Worm (Caenorhabditis elegans) whole organism, young adult: ENCODE measurements around the gene K10B4.1.

Source experiments
- B0019.2 ChIP-seq: fragments of 200-800 bp; sonication (Bioruptor generic); conservative IDR thresholded peaks from 2 replicates; pipeline ENCODE4 v1.3.6; 2022; ENCODE audit warnings: missing genetic modification reagents, missing genetic modification characterization, missing compliant biosample characterization
- F10E7.11 ChIP-seq: sonication (generic microtip); optimal IDR thresholded peaks from 2 replicates; lab custom pipeline; 2017; ENCODE audit warnings: mild to moderate bottlenecking, missing genetic modification characterization, moderate library complexity, missing compliant biosample characterization
- F39B2.1 ChIP-seq: fragments of 200-800 bp; sonication (Bioruptor generic); IDR thresholded peaks from 2 replicates; pipeline ENCODE4 v1.3.6; 2022; ENCODE audit warnings: missing genetic modification reagents, missing genetic modification characterization, missing compliant biosample characterization
- F52B5.7 ChIP-seq: sonication (generic microtip); optimal IDR thresholded peaks from 2 replicates; lab custom pipeline; 2016; ENCODE audit warnings: mild to moderate bottlenecking, missing genetic modification characterization, missing compliant biosample characterization
- K11D2.4 ChIP-seq: fragments of 200-800 bp; sonication (Bioruptor generic); IDR thresholded peaks from 2 replicates; pipeline ENCODE4 v1.3.6; 2022; ENCODE audit warnings: missing genetic modification reagents, missing genetic modification characterization, missing compliant biosample characterization
- K12H6.12 ChIP-seq: fragments of 200-800 bp; sonication (Bioruptor generic); optimal IDR thresholded peaks from 2 replicates; lab custom pipeline; 2018; ENCODE audit warnings: mild to moderate bottlenecking, missing genetic modification characterization, missing compliant biosample characterization
- T07F8.4 ChIP-seq: sonication (generic microtip); optimal IDR thresholded peaks from 2 replicates; lab custom pipeline; 2016; ENCODE audit warnings: mild to moderate bottlenecking, missing genetic modification characterization, moderate library complexity, missing compliant biosample characterization
- Y56A3A.18 ChIP-seq: fragments of 200-800 bp; sonication (Bioruptor generic); IDR thresholded peaks from 2 replicates; pipeline ENCODE4 v1.3.6; 2022; ENCODE audit warnings: missing genetic modification reagents, missing genetic modification characterization, missing compliant biosample characterization
- Y67H2A.10 ChIP-seq: fragments of 200-800 bp; sonication (Bioruptor generic); conservative IDR thresholded peaks from 2 replicates; pipeline ENCODE4 v1.3.6; 2022; ENCODE audit warnings: missing genetic modification reagents, missing genetic modification characterization, missing compliant biosample characterization
- attf-3 ChIP-seq: fragments of 200-800 bp; sonication (Bioruptor generic); conservative IDR thresholded peaks from 2 replicates; pipeline ENCODE4 v1.3.6; 2022; ENCODE audit warnings: missing genetic modification reagents, missing genetic modification characterization, missing compliant biosample characterization
- bed-1 ChIP-seq: fragments of 200-800 bp; sonication (Bioruptor generic); IDR thresholded peaks from 2 replicates; pipeline ENCODE4 v1.3.6; 2022; ENCODE audit warnings: missing genetic modification reagents, missing genetic modification characterization, missing compliant biosample characterization
- ceh-100 ChIP-seq: fragments of 200-800 bp; sonication (Bioruptor generic); IDR thresholded peaks from 2 replicates; pipeline ENCODE4 v1.3.6; 2022; ENCODE audit warnings: missing genetic modification reagents, missing genetic modification characterization, missing compliant biosample characterization
- ceh-91 ChIP-seq: fragments of 200-800 bp; sonication (Bioruptor generic); IDR thresholded peaks from 2 replicates; pipeline ENCODE4 v1.3.6; 2022; ENCODE audit warnings: missing genetic modification reagents, missing genetic modification characterization, missing compliant biosample characterization
- dox-1 ChIP-seq: fragments of 200-800 bp; sonication (Bioruptor generic); IDR thresholded peaks from 2 replicates; pipeline ENCODE4 v1.3.6; 2022; ENCODE audit warnings: missing genetic modification reagents, missing genetic modification characterization, missing compliant biosample characterization
- efl-1 ChIP-seq: fragments of 150-350 bp; optimal IDR thresholded peaks from 2 replicates; lab custom pipeline; 2014; ENCODE audit warnings: missing biosample characterization, missing genetic modification reagents, missing genetic modification characterization
- egl-44 ChIP-seq: fragments of 200-800 bp; sonication (Bioruptor generic); IDR thresholded peaks from 2 replicates; pipeline ENCODE4 v1.3.6; 2022; ENCODE audit warnings: missing genetic modification reagents, missing genetic modification characterization, missing compliant biosample characterization
- egrh-3 ChIP-seq: fragments of 200-800 bp; sonication (Bioruptor generic); IDR thresholded peaks from 2 replicates; pipeline ENCODE4 v1.3.6; 2022; ENCODE audit warnings: missing genetic modification reagents, missing genetic modification characterization, missing compliant biosample characterization
- ets-4 ChIP-seq: fragments of 200-800 bp; sonication (Bioruptor generic); optimal IDR thresholded peaks from 2 replicates; lab custom pipeline; 2018; ENCODE audit warnings: mild to moderate bottlenecking, missing genetic modification characterization, missing compliant biosample characterization
- let-607 ChIP-seq, 2 experiments: fragments of 200-800 bp in 1 of 2; sonication (Bioruptor generic) in 1 of 2; sonication (generic microtip) in 1 of 2; optimal IDR thresholded peaks; 2 replicates each; lab custom pipeline; 2016 to 2018; ENCODE audit warnings: mild to moderate bottlenecking in 2 of 2, missing compliant biosample characterization in 2 of 2, missing genetic modification characterization in 2 of 2, moderate library complexity in 2 of 2, missing genotype in 1 of 2
- lin-26 ChIP-seq: fragments of 200-800 bp; sonication (Bioruptor generic); IDR thresholded peaks from 2 replicates; pipeline ENCODE4 v1.3.6; 2022; ENCODE audit warnings: missing genetic modification reagents, missing genetic modification characterization, missing compliant biosample characterization
- nfya-1 ChIP-seq: sonication (generic microtip); optimal IDR thresholded peaks from 2 replicates; lab custom pipeline; 2017; ENCODE audit warnings: antibody characterized with exemption, missing compliant biosample characterization, missing genetic modification characterization, borderline replicate concordance; ENCODE audit not compliant: insufficient read depth
- nfyb-1 ChIP-seq: fragments of 200-800 bp; sonication (Bioruptor generic); IDR thresholded peaks from 2 replicates; pipeline ENCODE4 v1.3.6; 2022; ENCODE audit warnings: missing genetic modification reagents, missing genetic modification characterization, missing compliant biosample characterization
- rec-8 ChIP-seq, 2 experiments: sonication (generic microtip); optimal IDR thresholded peaks; 2 replicates each; lab custom pipeline; 2016; ENCODE audit warnings: mild to moderate bottlenecking in 2 of 2, missing genetic modification characterization in 2 of 2, missing genetic modification reagents in 2 of 2, missing genotype in 2 of 2, missing biosample characterization in 1 of 2, missing compliant biosample characterization in 1 of 2, moderate library complexity in 1 of 2
- snpc-1.1 ChIP-seq: sonication (generic microtip); optimal IDR thresholded peaks from 2 replicates; lab custom pipeline; 2017; ENCODE audit warnings: missing genetic modification characterization, mild to moderate bottlenecking, missing compliant biosample characterization, antibody characterized with exemption, moderate library complexity, missing genotype, missing genetic modification reagents; ENCODE audit not compliant: insufficient read depth
- snpc-1.3 ChIP-seq: sonication (generic microtip); optimal IDR thresholded peaks from 2 replicates; lab custom pipeline; 2017; ENCODE audit warnings: missing genetic modification characterization, mild to moderate bottlenecking, missing compliant biosample characterization, antibody characterized with exemption, moderate library complexity, missing genotype, missing genetic modification reagents; ENCODE audit not compliant: insufficient read depth
- somi-1 ChIP-seq: fragments of 200-800 bp; sonication (Bioruptor generic); optimal IDR thresholded peaks from 2 replicates; lab custom pipeline; 2018; ENCODE audit warnings: mild to moderate bottlenecking, missing genetic modification characterization, missing compliant biosample characterization
- sptf-2 ChIP-seq: fragments of 200-800 bp; sonication (Bioruptor generic); optimal IDR thresholded peaks from 2 replicates; lab custom pipeline; 2018; ENCODE audit warnings: mild to moderate bottlenecking, missing genetic modification characterization, missing compliant biosample characterization
- tbp1 ChIP-seq: fragments of 200-800 bp; sonication (Bioruptor generic); optimal IDR thresholded peaks from 2 replicates; lab custom pipeline; 2018; ENCODE audit warnings: mild to moderate bottlenecking, missing genetic modification characterization, missing compliant biosample characterization
- tlf-1 ChIP-seq: fragments of 200-800 bp; sonication (Bioruptor generic); optimal IDR thresholded peaks from 2 replicates; lab custom pipeline; 2018; ENCODE audit warnings: mild to moderate bottlenecking, missing genetic modification characterization, missing compliant biosample characterization
- xnd-1 ChIP-seq: sonication (generic microtip); optimal IDR thresholded peaks from 2 replicates; lab custom pipeline; 2016; ENCODE audit warnings: missing genotype, missing genetic modification reagents, missing genetic modification characterization, missing compliant biosample characterization
- zfh-2 ChIP-seq: fragments of 200-800 bp; sonication (Bioruptor generic); conservative IDR thresholded peaks from 2 replicates; pipeline ENCODE4 v1.3.6; 2022; ENCODE audit warnings: missing genetic modification reagents, missing genetic modification characterization, missing compliant biosample characterization
- zim-3 ChIP-seq: sonication (generic microtip); optimal IDR thresholded peaks from 2 replicates; lab custom pipeline; 2017; ENCODE audit warnings: mild to moderate bottlenecking, missing genetic modification characterization, moderate library complexity, missing compliant biosample characterization

Gene K10B4.1

ce11 chrII:104234-104633 is 31.0 kb upstream of the K10B4.1 start, which contains the start of gene col-68:
TSS of gene col-68 (plus strand) at chrII:104534.
- TF ChIP-seq somi-1 (GFP tag; lab: Kevin White, UChicago) (no peak), F52B5.7 (tag; lab: Kevin White, UChicago) (no peak)

ce11 chrII:105327-105882 is 29.9 kb upstream of the K10B4.1 start:
- TF ChIP-seq nfyb-1 (no peak), egrh-3 (peak; percentile 62; the same call in 1 of the 2 replicates), egl-44 (GFP tag; lab: Robert Waterston, UW) (no peak), zfh-2 (peak; percentile 71), ceh-100 (GFP tag; lab: Robert Waterston, UW) (no peak), let-607 (tag; optimal IDR thresholded peaks at IDR 0.05; lab: Kevin White, UChicago) (no peak), tlf-1 (GFP tag; lab: Kevin White, UChicago) (no peak), tbp1 (GFP tag; lab: Kevin White, UChicago) (no peak), T07F8.4 (tag; lab: Kevin White, UChicago) (no peak), snpc-1.3 (tag; lab: Kevin White, UChicago) (no peak), K11D2.4 (GFP tag; lab: Robert Waterston, UW) (no peak), Y67H2A.10 (GFP tag; lab: Robert Waterston, UW) (no peak), sptf-2 (GFP tag; lab: Kevin White, UChicago) (no peak), rec-8 (tag; optimal IDR thresholded peaks at IDR 0.05; lab: Kevin White, UChicago) (peak in 1 of 2 experiments; percentile 6), K12H6.12 (no peak), dox-1 (GFP tag; lab: Robert Waterston, UW) (0 out of 2 replicates have a peak, but pooled peaks have one; percentile 5), zim-3 (tag; lab: Kevin White, UChicago) (no peak), ceh-91 (GFP tag; lab: Robert Waterston, UW) (0 out of 2 replicates have a peak, but pooled peaks have one; percentile 8)
- TF ChIP-seq, all 124 proteins: peak for 5

- no peak for TF ChIP-seq ceh-100 (GFP tag; lab: Robert Waterston, UW)
- TF ChIP-seq nfya-1 (tag; lab: Kevin White, UChicago): no peak
- no peak for TF ChIP-seq lin-26 (GFP tag; lab: Robert Waterston, UW)
- TF ChIP-seq F10E7.11 (tag; lab: Kevin White, UChicago): no peak
- TF ChIP-seq snpc-1.1 (tag; lab: Kevin White, UChicago): no peak
- no peak for TF ChIP-seq ets-4 (GFP tag; lab: Kevin White, UChicago)
- TF ChIP-seq xnd-1 (tag; lab: Kevin White, UChicago): no peak
- TF ChIP-seq efl-1 (GFP tag; lab: Kevin White, UChicago): no peak
- TF ChIP-seq Y56A3A.18 (GFP tag; lab: Robert Waterston, UW): no peak
- TF ChIP-seq attf-3 (GFP tag; lab: Robert Waterston, UW): no peak
- TF ChIP-seq F39B2.1 (GFP tag; lab: Robert Waterston, UW): no peak
- no peak for TF ChIP-seq B0019.2 (GFP tag; lab: Robert Waterston, UW)
- no peak for TF ChIP-seq bed-1 (GFP tag; lab: Robert Waterston, UW)
These were observed 29.4 kb upstream of the K10B4.1 start, which contains the start of gene txt-1 for ce11 chrII:105889-106288. TSS of gene txt-1 (plus strand) at chrII:106189.
